Worm (Caenorhabditis elegans) whole organism, L4 larva: ENCODE results near the gene sdhb-1.

Source experiments
- F10B5.3 ChIP-seq: sonication (generic microtip); optimal IDR thresholded peaks from 2 replicates; lab custom pipeline; 2016; ENCODE audit warnings: mild to moderate bottlenecking, missing genetic modification characterization, missing compliant biosample characterization
- F49E8.2 ChIP-seq: sonication (generic microtip); optimal IDR thresholded peaks from 2 replicates; lab custom pipeline; 2016; ENCODE audit warnings: missing compliant biosample characterization, mild to moderate bottlenecking, missing genetic modification characterization, borderline replicate concordance
- Y105C5A.15 ChIP-seq: fragments of 200-800 bp; sonication (Bioruptor generic); IDR thresholded peaks from 2 replicates; pipeline ENCODE4 v1.3.6; 2022; ENCODE audit warnings: missing genetic modification characterization, missing compliant biosample characterization
- Y75B8A.6 ChIP-seq: fragments of 200-800 bp; sonication (Bioruptor generic); IDR thresholded peaks from 2 replicates; pipeline ENCODE4 v1.3.6; 2022; ENCODE audit warnings: missing genetic modification reagents, missing genetic modification characterization, missing compliant biosample characterization
- ZK546.5 ChIP-seq, 2 experiments: sonication (generic microtip); optimal IDR thresholded peaks; 2 replicates each; lab custom pipeline; 2017; ENCODE audit warnings: missing biosample characterization in 2 of 2, missing genetic modification characterization in 2 of 2
- attf-4 ChIP-seq: sonication (generic microtip); optimal IDR thresholded peaks from 3 replicates; lab custom pipeline; 2017; ENCODE audit warnings: missing biosample characterization, missing genetic modification characterization
- ceh-28 ChIP-seq: fragments of 150-350 bp; optimal IDR thresholded peaks from 2 replicates; lab custom pipeline; 2014; ENCODE audit warnings: missing biosample characterization, missing genetic modification reagents, missing genetic modification characterization
- ceh-44 ChIP-seq: fragments of 200-800 bp; sonication (Bioruptor generic); IDR thresholded peaks from 2 replicates; pipeline ENCODE4 v1.3.6; 2022; ENCODE audit warnings: missing genetic modification reagents, missing genetic modification characterization, missing compliant biosample characterization
- ces-1 ChIP-seq: fragments of 150-350 bp; sonication (generic microtip); optimal IDR thresholded peaks from 4 replicates; lab custom pipeline; 2014; ENCODE audit warnings: missing biosample characterization, missing genetic modification reagents, missing genetic modification characterization
- daf-16 ChIP-seq, 3 experiments: sonication (generic microtip); optimal IDR thresholded peaks; 2 replicates each; lab custom pipeline; 2016 to 2017; ENCODE audit warnings: missing genetic modification characterization in 3 of 3, missing genetic modification reagents in 3 of 3, mild to moderate bottlenecking in 2 of 3, missing compliant biosample characterization in 2 of 3, missing biosample characterization in 1 of 3, moderate library complexity in 1 of 3
- daf-8 ChIP-seq: fragments of 200-800 bp; sonication (Bioruptor generic); IDR thresholded peaks from 2 replicates; pipeline ENCODE4 v1.3.6; 2022; ENCODE audit warnings: missing genetic modification characterization, missing compliant biosample characterization
- dmd-6 ChIP-seq: fragments of 200-800 bp; sonication (Bioruptor generic); IDR thresholded peaks from 2 replicates; pipeline ENCODE4 v1.3.6; 2022; ENCODE audit warnings: missing genetic modification reagents, missing genetic modification characterization, missing compliant biosample characterization
- dve-1 ChIP-seq: sonication (generic microtip); optimal IDR thresholded peaks from 2 replicates; lab custom pipeline; 2017; ENCODE audit warnings: antibody characterized with exemption, mild to moderate bottlenecking, missing genetic modification characterization, missing compliant biosample characterization; ENCODE audit not compliant: insufficient read depth
- fos-1 ChIP-seq: fragments of 150-350 bp; optimal IDR thresholded peaks from 2 replicates; lab custom pipeline; 2014; ENCODE audit warnings: missing biosample characterization, missing genetic modification characterization
- gei-8 ChIP-seq: fragments of 200-800 bp; sonication (Bioruptor generic); optimal IDR thresholded peaks from 2 replicates; lab custom pipeline; 2018; ENCODE audit warnings: mild to moderate bottlenecking, missing genetic modification characterization, missing compliant biosample characterization
- hlh-11 ChIP-seq: fragments of 200-800 bp; sonication (Bioruptor generic); optimal IDR thresholded peaks from 2 replicates; lab custom pipeline; 2018; ENCODE audit warnings: mild to moderate bottlenecking, missing genetic modification characterization, missing compliant biosample characterization
- hlh-30 ChIP-seq: sonication (generic microtip); optimal IDR thresholded peaks from 2 replicates; lab custom pipeline; 2017; ENCODE audit warnings: antibody characterized with exemption, mild to moderate bottlenecking, missing genetic modification characterization, missing compliant biosample characterization; ENCODE audit not compliant: insufficient read depth
- jun-1 ChIP-seq: fragments of 150-350 bp; optimal IDR thresholded peaks from 2 replicates; lab custom pipeline; 2014; ENCODE audit warnings: missing biosample characterization, missing genetic modification reagents, missing genetic modification characterization
- lin-29 ChIP-seq: fragments of 200-800 bp; sonication (Bioruptor generic); IDR thresholded peaks from 2 replicates; pipeline ENCODE4 v1.3.6; 2022; ENCODE audit warnings: missing genetic modification reagents, missing genetic modification characterization, missing compliant biosample characterization
- lin-39 ChIP-seq: fragments of 150-350 bp; optimal IDR thresholded peaks from 2 replicates; lab custom pipeline; 2014; ENCODE audit warnings: missing biosample characterization, missing genetic modification reagents, missing genetic modification characterization
- lir-3 ChIP-seq: sonication (generic microtip); optimal IDR thresholded peaks from 2 replicates; lab custom pipeline; 2016; ENCODE audit warnings: mild to moderate bottlenecking, missing genetic modification characterization, missing compliant biosample characterization
- lsy-2 ChIP-seq, 2 experiments: fragments of 150-350 bp in 1 of 2; sonication (generic microtip) in 1 of 2; optimal IDR thresholded peaks; 2 replicates each; lab custom pipeline; 2014 to 2017; ENCODE audit warnings: missing biosample characterization in 2 of 2, missing genetic modification characterization in 2 of 2
- madf-9 ChIP-seq: fragments of 200-800 bp; sonication (Bioruptor generic); conservative IDR thresholded peaks from 2 replicates; pipeline ENCODE4 v1.3.6; 2022; ENCODE audit warnings: missing genetic modification reagents, missing genetic modification characterization, missing compliant biosample characterization
- mdl-1 ChIP-seq, 2 experiments: fragments of 150-350 bp in 1 of 2; sonication (generic microtip) in 1 of 2; optimal IDR thresholded peaks; 2 replicates each; lab custom pipeline; 2014 to 2017; ENCODE audit warnings: missing biosample characterization in 2 of 2, missing genetic modification characterization in 2 of 2
- mep-1 ChIP-seq: fragments of 150-350 bp; sonication (generic microtip); optimal IDR thresholded peaks from 3 replicates; lab custom pipeline; 2014; ENCODE audit warnings: missing biosample characterization, missing genetic modification characterization
- nhr-10 ChIP-seq: fragments of 150-350 bp; optimal IDR thresholded peaks from 2 replicates; lab custom pipeline; 2014; ENCODE audit warnings: missing biosample characterization, missing genetic modification characterization
- nhr-102 ChIP-seq: sonication (generic microtip); optimal IDR thresholded peaks from 2 replicates; lab custom pipeline; 2016; ENCODE audit warnings: mild to moderate bottlenecking, missing genetic modification characterization, moderate library complexity, missing compliant biosample characterization
- nhr-11 ChIP-seq: fragments of 150-350 bp; optimal IDR thresholded peaks from 2 replicates; lab custom pipeline; 2014; ENCODE audit warnings: missing biosample characterization, missing genetic modification characterization
- nhr-25 ChIP-seq: sonication (generic microtip); optimal IDR thresholded peaks from 2 replicates; lab custom pipeline; 2017; ENCODE audit warnings: missing genetic modification characterization, mild to moderate bottlenecking, missing compliant biosample characterization, antibody characterized with exemption, moderate library complexity, borderline replicate concordance; ENCODE audit not compliant: insufficient read depth
- nhr-42 ChIP-seq: fragments of 200-800 bp; sonication (Bioruptor generic); IDR thresholded peaks from 2 replicates; pipeline ENCODE4 v1.3.6; 2022; ENCODE audit warnings: missing genetic modification characterization, missing compliant biosample characterization
- sdz-12 ChIP-seq: fragments of 200-800 bp; sonication (Bioruptor generic); optimal IDR thresholded peaks from 2 replicates; lab custom pipeline; 2018; ENCODE audit warnings: mild to moderate bottlenecking, missing genetic modification characterization, missing compliant biosample characterization
- skn-1 ChIP-seq: fragments of 150-350 bp; optimal IDR thresholded peaks from 2 replicates; lab custom pipeline; 2014; ENCODE audit warnings: missing biosample characterization, missing genetic modification characterization
- snpc-1.2 ChIP-seq: fragments of 200-800 bp; sonication (Bioruptor generic); IDR thresholded peaks from 2 replicates; pipeline ENCODE4 v1.3.6; 2022; ENCODE audit warnings: missing genetic modification reagents, missing genetic modification characterization, missing compliant biosample characterization
- snpc-4 ChIP-seq: fragments of 150-350 bp; optimal IDR thresholded peaks from 2 replicates; lab custom pipeline; 2014; ENCODE audit warnings: missing biosample characterization, missing genetic modification characterization
- tag-97 ChIP-seq: fragments of 200-800 bp; sonication (Bioruptor generic); IDR thresholded peaks from 2 replicates; pipeline ENCODE4 v1.3.6; 2022; ENCODE audit warnings: missing genetic modification characterization, missing compliant biosample characterization
- tra-1 ChIP-seq: fragments of 200-800 bp; sonication (Bioruptor generic); IDR thresholded peaks from 2 replicates; pipeline ENCODE4 v1.3.6; 2022; ENCODE audit warnings: missing genetic modification reagents, missing genetic modification characterization, missing compliant biosample characterization
- unc-62 ChIP-seq, 3 experiments: fragments of 150-350 bp in 1 of 3; sonication (generic microtip); optimal IDR thresholded peaks in 2 of 3; peaks in 1 of 3; 1 replicate in 1 of 3; 2 replicates in 2 of 3; lab custom pipeline; 2014 to 2017; ENCODE audit warnings: missing biosample characterization in 3 of 3, missing genetic modification characterization in 3 of 3, missing genetic modification reagents in 3 of 3, missing genotype in 1 of 3
- vab-7 ChIP-seq: fragments of 200-800 bp; sonication (Bioruptor generic); IDR thresholded peaks from 2 replicates; pipeline ENCODE4 v1.3.6; 2022; ENCODE audit warnings: missing genetic modification reagents, missing genetic modification characterization, missing compliant biosample characterization
- zag-1 ChIP-seq: fragments of 150-350 bp; optimal IDR thresholded peaks from 2 replicates; lab custom pipeline; 2014; ENCODE audit warnings: missing biosample characterization, missing genetic modification characterization
- zfp-2 ChIP-seq: sonication (generic microtip); optimal IDR thresholded peaks from 2 replicates; lab custom pipeline; 2016; ENCODE audit warnings: mild to moderate bottlenecking, missing genetic modification characterization, missing compliant biosample characterization

sdhb-1 gene

ce11 chrII:9374807-9375206 is 22.3 kb upstream of the sdhb-1 start, which contains the start of gene C06C3.12:
C06C3.12 (plus strand) TSS chrII:9375107.
- TF ChIP-seq daf-16 (GFP tag; optimal IDR thresholded peaks at IDR 0.05; lab: Kevin White, UChicago) (no peak), daf-16 (tag; optimal IDR thresholded peaks at IDR 0.05; lab: Kevin White, UChicago) (peak; percentile 43), Y105C5A.15 (GFP tag; lab: Robert Waterston, UW) (no peak)
- TF ChIP-seq, all 104 proteins: peak for 1

ce11 chrII:9372991-9373390 is 20.5 kb upstream of the sdhb-1 start, which contains the start of gene C06C3.4:
C06C3.4 (plus strand) TSS chrII:9373291.
- TF ChIP-seq mep-1 (tag; lab: Kevin White, UChicago) (no peak), jun-1 (tag; lab: Kevin White, UChicago) (no peak), gei-8 (GFP tag; lab: Kevin White, UChicago) (no peak), ces-1 (GFP tag; lab: Kevin White, UChicago) (no peak), lsy-2 (tag; optimal IDR thresholded peaks at IDR 0.05; lab: Kevin White, UChicago) (no peak), lin-39 (tag; lab: Kevin White, UChicago) (no peak), nhr-10 (tag; lab: Kevin White, UChicago) (no peak), F49E8.2 (tag; lab: Kevin White, UChicago) (no peak), ceh-44 (GFP tag; lab: Robert Waterston, UW) (no peak), zag-1 (no peak), snpc-1.2 (GFP tag; lab: Robert Waterston, UW) (no peak), vab-7 (GFP tag; lab: Robert Waterston, UW) (no peak)

- TF ChIP-seq skn-1 (tag; lab: Kevin White, UChicago) = no peak
- TF ChIP-seq nhr-25 (tag; lab: Kevin White, UChicago) = no peak
- TF ChIP-seq nhr-42 = no peak
- no peak for TF ChIP-seq hlh-11
- no peak for TF ChIP-seq lin-29 (GFP tag; lab: Robert Waterston, UW)
- TF ChIP-seq Y75B8A.6 (GFP tag; lab: Robert Waterston, UW) = no peak
- no peak for TF ChIP-seq mep-1 (tag; lab: Kevin White, UChicago)
- no peak for TF ChIP-seq F10B5.3 (tag; lab: Kevin White, UChicago)
Measured at ce11 chrII:9372393-9372792, 19.9 kb upstream of the sdhb-1 start, which contains the start of gene C06C3.3. C06C3.3 (minus strand) TSS chrII:9372493.

ce11 chrII:9369394-9369793 is 16.9 kb upstream of the sdhb-1 start:
- no peak for TF ChIP-seq ces-1 (GFP tag; lab: Kevin White, UChicago)
- TF ChIP-seq sdz-12 (GFP tag; lab: Kevin White, UChicago) = no peak
- no peak for TF ChIP-seq daf-8 (GFP tag; lab: Robert Waterston, UW)
- no peak for TF ChIP-seq nhr-11 (tag; lab: Kevin White, UChicago)
- no peak for TF ChIP-seq madf-9
- no peak for TF ChIP-seq nhr-25 (tag; lab: Kevin White, UChicago)
- TF ChIP-seq ceh-28 (tag; lab: Kevin White, UChicago) = peak; percentile 56

ce11 chrII:9362249-9362648 is 9.7 kb upstream of the sdhb-1 start:
- TF ChIP-seq nhr-42 (no peak), unc-62 (GFP tag; optimal IDR thresholded peaks at IDR 0.05 in 1 of 2; lab: Kevin White, UChicago) (peak in 1 of 2 experiments; percentile 72), unc-62 (tag; optimal IDR thresholded peaks at IDR 0.05; lab: Kevin White, UChicago) (no peak), mdl-1 (tag; optimal IDR thresholded peaks at IDR 0.05; lab: Kevin White, UChicago) (no peak)

- TF ChIP-seq hlh-30 (tag; lab: Kevin White, UChicago) (no peak), attf-4 (tag; lab: Kevin White, UChicago) (no peak), dmd-6 (GFP tag; lab: Robert Waterston, UW) (no peak), nhr-102 (tag; lab: Kevin White, UChicago) (no peak), F49E8.2 (tag; lab: Kevin White, UChicago) (no peak), dve-1 (tag; lab: Kevin White, UChicago) (no peak), Y75B8A.6 (GFP tag; lab: Robert Waterston, UW) (no peak), tra-1 (GFP tag; lab: Robert Waterston, UW) (no peak), mep-1 (tag; lab: Kevin White, UChicago) (no peak), zfp-2 (tag; lab: Kevin White, UChicago) (no peak), snpc-4 (tag; lab: Kevin White, UChicago) (no peak), tag-97 (no peak), ZK546.5 (tag; optimal IDR thresholded peaks at IDR 0.05; lab: Kevin White, UChicago) (no peak), lir-3 (tag; lab: Kevin White, UChicago) (no peak), fos-1 (tag; lab: Kevin White, UChicago) (no peak)
Measured at ce11 chrII:9358230-9358629, 5.7 kb upstream of the sdhb-1 start, which contains the start of gene mel-11. mel-11 (plus strand) TSS chrII:9358530.
